Fruit fly (Drosophila melanogaster): ENCODE results near the gene yata.

Gene yata

dm6 chr3R:29772090-29772794 is 23.2 kb downstream of the yata start (continued):
- TF ChIP-seq chinmo (GFP tag; IDR thresholded peaks at IDR 0.05; ENCODE audit: partially characterized antibody): 0 out of 4 replicates have a peak, but pooled peaks have one; percentile 8
- TF ChIP-seq scrt (GFP tag; optimal IDR thresholded peaks at IDR 0.05): no peak
- no peak for TF ChIP-seq ttk (GFP tag; IDR thresholded peaks at IDR 0.05)
- TF ChIP-seq Dek (tag; optimal IDR thresholded peaks at IDR 0.05): no peak
- TF ChIP-seq Dp (GFP tag; optimal IDR thresholded peaks at IDR 0.05): no peak
- TF ChIP-seq CG2199 (GFP tag; IDR thresholded peaks at IDR 0.05): no peak
- TF ChIP-seq CG13123 (GFP tag; optimal IDR thresholded peaks at IDR 0.05): no peak
- no peak for TF ChIP-seq Stat92E (GFP tag; optimal IDR thresholded peaks at IDR 0.05)
- TF ChIP-seq fu2 (GFP tag; optimal IDR thresholded peaks at IDR 0.05): no peak
- no peak for TF ChIP-seq HLH3B (GFP tag; IDR thresholded peaks at IDR 0.05)
- TF ChIP-seq CG8765 (GFP tag; IDR thresholded peaks at IDR 0.05): peak; percentile 48; the same call in 1 of the 2 replicates
- peak; percentile 32; the same call in 1 of the 3 replicates for TF ChIP-seq sr (GFP tag; IDR thresholded peaks at IDR 0.05)
- TF ChIP-seq Xbp1 (GFP tag; optimal IDR thresholded peaks at IDR 0.05): peak; percentile 9
- TF ChIP-seq CG12391 (tag; optimal IDR thresholded peaks at IDR 0.05): peak; percentile 40
- no peak for TF ChIP-seq CG6765 (GFP tag; optimal IDR thresholded peaks at IDR 0.05)
- no peak for TF ChIP-seq sim (GFP tag; IDR thresholded peaks at IDR 0.05)
- TF ChIP-seq dimm (GFP tag; IDR thresholded peaks at IDR 0.05): no peak
- TF ChIP-seq unpg (GFP tag; optimal IDR thresholded peaks at IDR 0.05): no peak
- TF ChIP-seq CG5180 (GFP tag; optimal IDR thresholded peaks at IDR 0.05): no peak
- no peak for TF ChIP-seq CG32767 (GFP tag; IDR thresholded peaks at IDR 0.05)
- peak; percentile 4 for TF ChIP-seq CG30431 (GFP tag; optimal IDR thresholded peaks at IDR 0.05)
- TF ChIP-seq CG2202 (tag; optimal IDR thresholded peaks at IDR 0.05): no peak
- TF ChIP-seq run (tag; optimal IDR thresholded peaks at IDR 0.05): no peak
- TF ChIP-seq ranshi (GFP tag; IDR thresholded peaks at IDR 0.05): no peak
- no peak for TF ChIP-seq CG3407 (GFP tag; optimal IDR thresholded peaks at IDR 0.05)
- TF ChIP-seq bsh (GFP tag; optimal IDR thresholded peaks at IDR 0.05): no peak
- peak; percentile 89 for TF ChIP-seq CG7928 (GFP tag; optimal IDR thresholded peaks at IDR 0.05)
- TF ChIP-seq Poxn (GFP tag; IDR thresholded peaks at IDR 0.05): no peak
- TF ChIP-seq Hr3 (GFP tag; optimal IDR thresholded peaks at IDR 0.05): peak; percentile 24
- TF ChIP-seq CG14667 (GFP tag; IDR thresholded peaks at IDR 0.05): no peak
- peak; percentile 54; the same call in 1 of the 2 replicates for TF ChIP-seq sob (GFP tag; IDR thresholded peaks at IDR 0.05)
- no peak for TF ChIP-seq zfh2 (GFP tag; optimal IDR thresholded peaks at IDR 0.05)
- TF ChIP-seq mam (GFP tag; optimal IDR thresholded peaks at IDR 0.05): peak; percentile 2
- TF ChIP-seq Awh (GFP tag; IDR thresholded peaks at IDR 0.05): no peak
- no peak for TF ChIP-seq zf30C (GFP tag; optimal IDR thresholded peaks at IDR 0.05)
- no peak for TF ChIP-seq CG10209 (GFP tag; optimal IDR thresholded peaks at IDR 0.05)
- no peak for TF ChIP-seq CG3726 (GFP tag; IDR thresholded peaks at IDR 0.05)
- no peak for TF ChIP-seq MESR4 (GFP tag; optimal IDR thresholded peaks at IDR 0.05)
- TF ChIP-seq caup (GFP tag; optimal IDR thresholded peaks at IDR 0.05; ENCODE audit: severe bottlenecking): no peak
- peak; percentile 32; the same call in 1 of the 3 replicates for TF ChIP-seq zfh1 (GFP tag; IDR thresholded peaks at IDR 0.05)
- TF ChIP-seq Doc2 (GFP tag; IDR thresholded peaks at IDR 0.05): no peak
- TF ChIP-seq CG9215 (GFP tag; IDR thresholded peaks at IDR 0.05): peak; percentile 32; the same call in 1 of the 2 replicates
- no peak for TF ChIP-seq prd (optimal IDR thresholded peaks at IDR 0.05)
- peak; percentile 51; the same call in 2 of the 3 replicates for TF ChIP-seq prd (GFP tag; IDR thresholded peaks at IDR 0.05)
- peak; percentile 8; the same call in 1 of the 2 replicates for TF ChIP-seq CG14014 (GFP tag; IDR thresholded peaks at IDR 0.05)
- TF ChIP-seq jumu (GFP tag; optimal IDR thresholded peaks at IDR 0.05): no peak
- no peak for TF ChIP-seq CG4360 (GFP tag; IDR thresholded peaks at IDR 0.05)
- TF ChIP-seq Six4 (GFP tag; optimal IDR thresholded peaks at IDR 0.05): peak; percentile 19
- peak; percentile 20; the same call in 1 of the 3 replicates for TF ChIP-seq CG6791 (GFP tag; IDR thresholded peaks at IDR 0.05; ENCODE audit: partially characterized antibody)
- TF ChIP-seq Drgx (GFP tag; IDR thresholded peaks at IDR 0.05): no peak

All from whole organism, embryonic.